Worm (Caenorhabditis elegans): Measurements from ENCODE around the gene cec-6.

Gene cec-6

ce11 chrIV:5554168-5554567, 9.5 kb downstream of the cec-6 start:
- no peak for TF ChIP-seq ceh-9 (tag; optimal IDR thresholded peaks at IDR 0.05)
- no peak for TF ChIP-seq ceh-24 (tag; optimal IDR thresholded peaks at IDR 0.05)
- no peak for TF ChIP-seq pat-9 (tag; optimal IDR thresholded peaks at IDR 0.05)
- TF ChIP-seq F13H6.1 (tag; optimal IDR thresholded peaks at IDR 0.05), result no peak
- no peak for TF ChIP-seq fax-1 (tag; optimal IDR thresholded peaks at IDR 0.05)
- TF ChIP-seq npax-4 (tag; optimal IDR thresholded peaks at IDR 0.05), result no peak
- no peak for TF ChIP-seq ceh-34 (tag; optimal IDR thresholded peaks at IDR 0.05)
- TF ChIP-seq syd-9 (tag; optimal IDR thresholded peaks at IDR 0.05), result no peak
- no peak for TF ChIP-seq eyg-1 (tag; optimal IDR thresholded peaks at IDR 0.05)
- TF ChIP-seq ceh-18 (tag; optimal IDR thresholded peaks at IDR 0.05), result no peak
- no peak for TF ChIP-seq nhr-232 (tag; optimal IDR thresholded peaks at IDR 0.05)
- no peak for TF ChIP-seq hlh-6 (tag; optimal IDR thresholded peaks at IDR 0.05)
- no peak for TF ChIP-seq ceh-30 (tag; optimal IDR thresholded peaks at IDR 0.05)

- TF ChIP-seq pros-1 (tag; optimal IDR thresholded peaks at IDR 0.05), result peak; percentile 3
- no peak for TF ChIP-seq C08G9.2 (tag; optimal IDR thresholded peaks at IDR 0.05)
Measured at ce11 chrIV:5561059-5561458, 16.4 kb downstream of the cec-6 start.

- TF ChIP-seq dve-1 (tag; optimal IDR thresholded peaks at IDR 0.05), result no peak
- TF ChIP-seq ceh-14 (tag; optimal IDR thresholded peaks at IDR 0.05), result no peak
- TF ChIP-seq lin-11 (tag; optimal IDR thresholded peaks at IDR 0.05), result no peak
- TF ChIP-seq nfya-1 (tag; optimal IDR thresholded peaks at IDR 0.05), result peak; percentile 39
- no peak for TF ChIP-seq ceh-9 (tag; optimal IDR thresholded peaks at IDR 0.05)
- TF ChIP-seq ama-1 (optimal IDR thresholded peaks at IDR 0.05), result peak; percentile 59
- TF ChIP-seq sox-2 (GFP tag; IDR thresholded peaks at IDR 0.05), result peak; percentile 52; the same call in 1 of the 2 replicates
- no peak for TF ChIP-seq ztf-16 (tag; optimal IDR thresholded peaks at IDR 0.05)
- TF ChIP-seq odd-2 (tag; optimal IDR thresholded peaks at IDR 0.05), result no peak
- TF ChIP-seq C08G9.2 (tag; optimal IDR thresholded peaks at IDR 0.05), result no peak
- TF ChIP-seq F13H6.1 (tag; optimal IDR thresholded peaks at IDR 0.05), result no peak
- TF ChIP-seq unc-55 (GFP tag; optimal IDR thresholded peaks at IDR 0.05), result no peak
- peak; percentile 36 for TF ChIP-seq ceh-31 (tag; optimal IDR thresholded peaks at IDR 0.05)
- no peak for TF ChIP-seq ceh-6 (GFP tag; optimal IDR thresholded peaks at IDR 0.05)
- TF ChIP-seq fax-1 (tag; optimal IDR thresholded peaks at IDR 0.05), result no peak
- TF ChIP-seq pha-4 (tag; optimal IDR thresholded peaks at IDR 0.05), result no peak
- TF ChIP-seq zip-5 (tag; optimal IDR thresholded peaks at IDR 0.05), result no peak
- peak; percentile 63 for TF ChIP-seq ref-2 (tag; optimal IDR thresholded peaks at IDR 0.05)
- TF ChIP-seq ttx-3 (tag; optimal IDR thresholded peaks at IDR 0.05), result no peak
Measured at ce11 chrIV:5561497-5562155, 17.0 kb downstream of the cec-6 start.

- TF ChIP-seq C38D4.7 (GFP tag; optimal IDR thresholded peaks at IDR 0.05) (no peak), hlh-13 (GFP tag; optimal IDR thresholded peaks at IDR 0.05) (no peak), ttx-3 (tag; optimal IDR thresholded peaks at IDR 0.05) (no peak), ztf-16 (tag; optimal IDR thresholded peaks at IDR 0.05) (no peak), ceh-48 (tag; optimal IDR thresholded peaks at IDR 0.05) (no peak), K09A11.1 (tag; optimal IDR thresholded peaks at IDR 0.05; ENCODE audit: insufficient read depth) (no peak), tbx-7 (tag; optimal IDR thresholded peaks at IDR 0.05) (no peak), mec-3 (tag; optimal IDR thresholded peaks at IDR 0.05; ENCODE audit: borderline replicate concordance) (no peak), pax-1 (tag; optimal IDR thresholded peaks at IDR 0.05) (no peak), ets-4 (tag; optimal IDR thresholded peaks at IDR 0.05) (no peak), nfya-1 (tag; optimal IDR thresholded peaks at IDR 0.05) (no peak), lim-6 (tag; optimal IDR thresholded peaks at IDR 0.05) (no peak), pat-9 (tag; optimal IDR thresholded peaks at IDR 0.05) (no peak), K02D7.2 (tag; optimal IDR thresholded peaks at IDR 0.05) (no peak), tbx-2 (tag; optimal IDR thresholded peaks at IDR 0.05) (no peak), ceh-2 (tag; optimal IDR thresholded peaks at IDR 0.05) (no peak), npax-4 (tag; optimal IDR thresholded peaks at IDR 0.05) (no peak), hlh-30 (tag; optimal IDR thresholded peaks at IDR 0.05; ENCODE audit: insufficient read depth) (no peak)
Measured at ce11 chrIV:5563280-5563679, 18.6 kb downstream of the cec-6 start.

Data from whole organism, late embryonic.